Worm (Caenorhabditis elegans) whole organism, L3 larva: ENCODE data around the gene gldi-9.

Experiments used
- fkh-2 ChIP-seq: fragments of 150-350 bp; optimal IDR thresholded peaks from 2 replicates; lab custom pipeline; 2014; ENCODE audit warnings: missing biosample characterization, missing genetic modification reagents, missing genetic modification characterization
- nhr-76 ChIP-seq: fragments of 150-350 bp; sonication (generic microtip); optimal IDR thresholded peaks from 5 replicates; lab custom pipeline; 2014; ENCODE audit warnings: missing biosample characterization, missing genetic modification characterization
- pha-4 ChIP-seq: fragments of 150-350 bp; optimal IDR thresholded peaks from 2 replicates; lab custom pipeline; 2014; ENCODE audit warnings: missing biosample characterization, missing genetic modification reagents, missing genetic modification characterization
- snpc-4 ChIP-seq: fragments of 150-350 bp; optimal IDR thresholded peaks from 2 replicates; lab custom pipeline; 2014; ENCODE audit warnings: missing biosample characterization, missing genetic modification characterization
- unc-62 ChIP-seq: fragments of 150-350 bp; sonication (generic microtip); optimal IDR thresholded peaks from 4 replicates; lab custom pipeline; 2014; ENCODE audit warnings: missing biosample characterization, missing genetic modification reagents, missing genetic modification characterization

DNA sequence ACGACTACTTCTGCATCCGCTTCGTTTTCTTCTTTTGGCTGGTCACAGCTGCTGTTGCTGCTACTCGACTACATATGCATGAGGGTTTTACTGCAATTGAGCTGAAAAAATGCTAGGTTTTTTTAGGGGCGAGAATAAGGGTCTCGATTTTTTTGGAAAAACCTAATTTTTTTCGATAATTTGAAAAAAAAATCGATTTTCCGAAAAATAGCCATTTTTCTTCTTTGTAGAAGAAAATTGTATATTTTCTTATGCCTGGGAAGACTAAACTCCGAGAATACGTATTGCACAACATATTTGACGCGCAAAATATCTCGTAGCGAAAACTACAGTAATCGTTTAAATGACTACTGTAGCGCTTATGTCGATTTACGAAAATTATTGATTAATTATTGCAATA is 39.6 kb downstream of the gldi-9 start, which contains the start of gene tmem-132:
- TF ChIP-seq pha-4 (tag; lab: Kevin White, UChicago) (no peak), nhr-76 (tag; lab: Kevin White, UChicago) (no peak), unc-62 (GFP tag; lab: Kevin White, UChicago) (no peak), snpc-4 (tag; lab: Kevin White, UChicago) (no peak), fkh-2 (tag; lab: Kevin White, UChicago) (no peak)
